Fruit fly (Drosophila melanogaster) whole organism, wandering third instar larva: ENCODE data around the gene CG8915.

Experiments
- Abd-B ChIP-seq: fragments of >200 bp; optimal IDR thresholded peaks from 2 replicates; lab custom pipeline; 2017; ENCODE audit warnings: missing biosample characterization, missing genetic modification characterization
- CG32264 ChIP-seq: fragments of 200-800 bp; sonication (Bioruptor generic); optimal IDR thresholded peaks from 2 replicates; lab custom pipeline; 2016; ENCODE audit warnings: missing biosample characterization, missing genetic modification characterization
- CG9705 ChIP-seq: fragments of 200-800 bp; sonication (Bioruptor generic); optimal IDR thresholded peaks from 2 replicates; lab custom pipeline; 2018; ENCODE audit warnings: missing biosample characterization, mild to moderate bottlenecking, missing genetic modification characterization
- CrebA ChIP-seq: fragments of 200-800 bp; sonication (Bioruptor generic); optimal IDR thresholded peaks from 2 replicates; lab custom pipeline; 2016; ENCODE audit warnings: missing biosample characterization, mild to moderate bottlenecking, missing genetic modification characterization, borderline replicate concordance
- Dfd ChIP-seq: fragments of >200 bp; optimal IDR thresholded peaks from 2 replicates; lab custom pipeline; 2017; ENCODE audit warnings: missing biosample characterization, missing genetic modification characterization
- Dif ChIP-seq: fragments of 200-275, 200-300 bp; sonication (Bioruptor generic); optimal IDR thresholded peaks from 2 replicates; lab custom pipeline; 2018; ENCODE audit warnings: missing biosample characterization, missing genetic modification characterization; ENCODE audit not compliant: partially characterized antibody
- GATAd ChIP-seq: sonication (Bioruptor generic); optimal IDR thresholded peaks from 2 replicates; lab custom pipeline; 2016; ENCODE audit warnings: missing biosample characterization, missing genetic modification characterization
- Hnf4 ChIP-seq: fragments of 200-800 bp; sonication (Bioruptor generic); optimal IDR thresholded peaks from 2 replicates; lab custom pipeline; 2016; ENCODE audit warnings: missing biosample characterization, mild to moderate bottlenecking, missing genetic modification characterization
- Hr78 ChIP-seq: fragments of >200 bp; optimal IDR thresholded peaks from 2 replicates; lab custom pipeline; 2017; ENCODE audit warnings: missing biosample characterization, missing genetic modification characterization
- Hr83 ChIP-seq: fragments of 200-300 bp; sonication (Bioruptor generic); optimal IDR thresholded peaks from 2 replicates; lab custom pipeline; 2016; ENCODE audit warnings: missing biosample characterization, mild to moderate bottlenecking, missing genetic modification characterization, moderate library complexity; ENCODE audit not compliant: poor library complexity, severe bottlenecking
- Jra ChIP-seq: sonication (Bioruptor generic); optimal IDR thresholded peaks from 2 replicates; lab custom pipeline; 2016; ENCODE audit warnings: missing biosample characterization, missing genetic modification characterization
- Mio ChIP-seq: sonication (Bioruptor generic); optimal IDR thresholded peaks from 2 replicates; lab custom pipeline; 2016; ENCODE audit warnings: missing biosample characterization, missing genetic modification characterization
- Myc ChIP-seq: fragments of >200 bp; optimal IDR thresholded peaks from 2 replicates; lab custom pipeline; 2017
- OdsH ChIP-seq: fragments of 200-800 bp; sonication (Bioruptor generic); optimal IDR thresholded peaks from 2 replicates; lab custom pipeline; 2016; ENCODE audit warnings: missing biosample characterization, mild to moderate bottlenecking, missing genetic modification characterization
- Rel ChIP-seq, 2 experiments: fragments of 200-800 bp; sonication (Bioruptor generic) in 1 of 2; optimal IDR thresholded peaks; 2 replicates in 1 of 2; 3 replicates in 1 of 2; lab custom pipeline; 2016 to 2019; ENCODE audit warnings: mild to moderate bottlenecking in 2 of 2, missing biosample characterization in 2 of 2, missing genetic modification characterization in 2 of 2, moderate library complexity in 1 of 2
- Sp1 ChIP-seq: fragments of 200-800 bp; sonication (Bioruptor generic); optimal IDR thresholded peaks from 3 replicates; lab custom pipeline; 2019; ENCODE audit warnings: missing biosample characterization, mild to moderate bottlenecking, missing genetic modification characterization, moderate library complexity
- Vsx2 ChIP-seq: fragments of 200-300, 225-300 bp; sonication (Bioruptor generic); optimal IDR thresholded peaks from 2 replicates; lab custom pipeline; 2018; ENCODE audit warnings: missing biosample characterization, missing genetic modification characterization; ENCODE audit not compliant: partially characterized antibody
- br ChIP-seq: fragments of 200-800 bp; sonication (Bioruptor generic); optimal IDR thresholded peaks from 2 replicates; lab custom pipeline; 2016; ENCODE audit warnings: missing biosample characterization, missing genetic modification characterization
- brk ChIP-seq: fragments of 200-800 bp; sonication (Bioruptor generic); optimal IDR thresholded peaks from 2 replicates; lab custom pipeline; 2016; ENCODE audit warnings: missing biosample characterization, mild to moderate bottlenecking, missing genetic modification characterization
- dl ChIP-seq, 2 experiments: fragments of 175-275, 200-275 bp in 1 of 2; fragments of 200-275 bp in 1 of 2; sonication (Bioruptor generic); optimal IDR thresholded peaks; lab custom pipeline; 2018; ENCODE audit warnings: mild to moderate bottlenecking in 2 of 2, missing biosample characterization in 2 of 2, missing genetic modification characterization in 2 of 2, moderate library complexity in 2 of 2; ENCODE audit not compliant: partially characterized antibody in 2 of 2, insufficient read depth in 1 of 2
- dmrt93B ChIP-seq: fragments of 200-800 bp; sonication (Bioruptor generic); optimal IDR thresholded peaks from 2 replicates; lab custom pipeline; 2018; ENCODE audit warnings: missing biosample characterization, mild to moderate bottlenecking, missing genetic modification characterization
- dsf ChIP-seq: sonication (Bioruptor generic); optimal IDR thresholded peaks from 2 replicates; lab custom pipeline; 2016; ENCODE audit warnings: missing biosample characterization, missing genetic modification characterization, borderline replicate concordance
- ey ChIP-seq: fragments of 200-800 bp; sonication (Bioruptor generic); optimal IDR thresholded peaks from 2 replicates; lab custom pipeline; 2016; ENCODE audit warnings: missing biosample characterization, missing genetic modification characterization
- foxo ChIP-seq, 2 experiments: fragments of 200-800 bp; sonication (Bioruptor generic); optimal IDR thresholded peaks; 2 replicates in 1 of 2; 3 replicates in 1 of 2; lab custom pipeline; 2016 to 2017; ENCODE audit warnings: missing biosample characterization in 2 of 2, missing genetic modification characterization in 2 of 2
- h ChIP-seq: fragments of 200-800 bp; sonication (Bioruptor generic); optimal IDR thresholded peaks from 3 replicates; lab custom pipeline; 2016; ENCODE audit warnings: missing biosample characterization, mild to moderate bottlenecking, missing genetic modification characterization
- lola ChIP-seq: fragments of >200 bp; optimal IDR thresholded peaks from 2 replicates; lab custom pipeline; 2017; ENCODE audit warnings: missing biosample characterization, missing genetic modification characterization
- pan ChIP-seq: fragments of >200 bp; optimal IDR thresholded peaks from 2 replicates; lab custom pipeline; 2017
- psq ChIP-seq: fragments of 200-800 bp; sonication (Bioruptor generic); optimal IDR thresholded peaks from 3 replicates; lab custom pipeline; 2017; ENCODE audit warnings: missing biosample characterization, mild to moderate bottlenecking, missing genetic modification characterization, moderate library complexity
- rgr ChIP-seq: fragments of 200-800 bp; sonication (Bioruptor generic); optimal IDR thresholded peaks from 3 replicates; lab custom pipeline; 2016; ENCODE audit warnings: missing biosample characterization, mild to moderate bottlenecking, missing genetic modification characterization
- sage ChIP-seq: fragments of 200-800 bp; sonication (Bioruptor generic); optimal IDR thresholded peaks from 2 replicates; lab custom pipeline; 2016; ENCODE audit warnings: missing biosample characterization, mild to moderate bottlenecking, missing genetic modification characterization
- tai ChIP-seq: sonication (Bioruptor generic); optimal IDR thresholded peaks from 2 replicates; lab custom pipeline; 2016; ENCODE audit warnings: missing biosample characterization, missing genetic modification characterization
- usp ChIP-seq: fragments of >200 bp; optimal IDR thresholded peaks from 2 replicates; lab custom pipeline; 2017; ENCODE audit warnings: missing biosample characterization, missing genetic modification characterization

Gene CG8915

DNA sequence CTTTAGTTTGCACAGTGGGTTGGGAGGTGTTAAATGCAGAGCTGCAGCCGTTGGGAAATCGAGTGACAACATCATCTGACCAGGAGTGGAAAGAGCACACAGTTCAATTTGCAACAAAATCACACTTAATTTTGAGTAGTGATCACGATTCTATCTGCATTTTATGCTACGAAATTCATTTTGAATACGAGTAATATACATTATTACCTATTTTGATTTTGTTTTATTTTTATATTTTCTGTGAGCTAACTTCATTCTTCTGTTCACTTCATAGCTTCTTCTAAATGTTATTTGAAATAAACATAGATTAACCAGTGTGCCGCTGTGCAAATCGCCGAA lies 18.2 kb downstream of the CG8915 start, which contains the start of gene CG10598:
Gene CG10598 (minus strand): TSS at position 187 of the 339 bp plus-strand sequence.
- no peak for TF ChIP-seq Hr78 (GFP tag; lab: Kevin White, UChicago)
- no peak for TF ChIP-seq Dfd
- no peak for TF ChIP-seq dmrt93B (GFP tag; lab: Kevin White, UChicago)
- no peak for TF ChIP-seq Hr83 (GFP tag; lab: Kevin White, UChicago)
- TF ChIP-seq Myc: no peak
- TF ChIP-seq ey (GFP tag; lab: Kevin White, UChicago): no peak
- no peak for TF ChIP-seq Sp1 (GFP tag; lab: Kevin White, UChicago)

dm6 chrX:17225972-17226680 lies 18.7 kb downstream of the CG8915 start:
- TF ChIP-seq Jra: no peak
- peak; percentile 68 for TF ChIP-seq Dfd

DNA sequence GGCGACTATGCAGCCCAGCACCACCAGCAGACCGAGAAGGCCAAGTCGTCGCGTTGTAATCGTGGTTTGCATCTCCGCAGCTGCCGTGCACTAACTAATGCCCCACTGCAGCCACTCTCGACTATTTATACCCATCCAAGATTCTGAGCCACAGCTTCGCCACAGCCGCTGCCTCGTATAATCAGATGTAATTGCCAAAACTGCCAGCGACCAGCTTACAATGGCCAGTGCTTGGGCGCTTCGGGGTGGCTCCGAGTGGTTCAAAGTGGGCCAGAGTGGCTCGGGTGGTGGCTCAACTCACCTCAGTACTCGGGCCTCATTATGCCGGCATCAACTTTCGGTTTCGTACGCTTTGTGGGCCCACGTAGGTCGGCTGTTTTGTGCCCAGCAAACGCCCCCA lies 21.1 kb downstream of the CG8915 start, which contains the start of gene CG34327:
Gene CG34327 (minus strand): TSS at position 101 of the 400 bp plus-strand sequence.
- TF ChIP-seq pan (lab: Kevin White, UChicago) (no peak), dl (GFP tag; optimal IDR thresholded peaks at IDR 0.05; lab: Kevin White, UChicago; ENCODE audit: insufficient read depth in 1 of 2, partially characterized antibody in 2 of 2) (no peak), Dif (GFP tag; lab: Kevin White, UChicago) (no peak), sage (GFP tag; lab: Kevin White, UChicago) (no peak), CG9705 (GFP tag; lab: Kevin White, UChicago) (no peak), CG32264 (GFP tag; lab: Kevin White, UChicago) (no peak)

dm6 chrX:17221142-17221541 lies 23.7 kb downstream of the CG8915 start, which contains the start of gene CG5172:
Gene CG5172, plus strand, starts transcription at chrX:17221442.
- TF ChIP-seq lola (GFP tag; lab: Kevin White, UChicago) (no peak), Hr78 (GFP tag; lab: Kevin White, UChicago) (no peak), dl (GFP tag; optimal IDR thresholded peaks at IDR 0.05; lab: Kevin White, UChicago; ENCODE audit: insufficient read depth in 1 of 2, partially characterized antibody in 2 of 2) (no peak), Rel (GFP tag; optimal IDR thresholded peaks at IDR 0.05; lab: Kevin White, UChicago) (no peak), Rel (tag; optimal IDR thresholded peaks at IDR 0.05; lab: Kevin White, UChicago) (no peak), Mio (GFP tag; lab: Kevin White, UChicago) (no peak), ey (GFP tag; lab: Kevin White, UChicago) (no peak), usp (GFP tag; lab: Kevin White, UChicago) (no peak), CG9705 (GFP tag; lab: Kevin White, UChicago) (no peak), Hr83 (GFP tag; lab: Kevin White, UChicago) (no peak), foxo (GFP tag; optimal IDR thresholded peaks at IDR 0.05; lab: Kevin White, UChicago) (no peak), brk (GFP tag; lab: Kevin White, UChicago) (no peak), CG32264 (GFP tag; lab: Kevin White, UChicago) (no peak), Abd-B (no peak), Hnf4 (GFP tag; lab: Kevin White, UChicago) (no peak), Vsx2 (GFP tag; lab: Kevin White, UChicago) (no peak), dsf (no peak), CrebA (no peak), Dif (GFP tag; lab: Kevin White, UChicago) (no peak)

DNA sequence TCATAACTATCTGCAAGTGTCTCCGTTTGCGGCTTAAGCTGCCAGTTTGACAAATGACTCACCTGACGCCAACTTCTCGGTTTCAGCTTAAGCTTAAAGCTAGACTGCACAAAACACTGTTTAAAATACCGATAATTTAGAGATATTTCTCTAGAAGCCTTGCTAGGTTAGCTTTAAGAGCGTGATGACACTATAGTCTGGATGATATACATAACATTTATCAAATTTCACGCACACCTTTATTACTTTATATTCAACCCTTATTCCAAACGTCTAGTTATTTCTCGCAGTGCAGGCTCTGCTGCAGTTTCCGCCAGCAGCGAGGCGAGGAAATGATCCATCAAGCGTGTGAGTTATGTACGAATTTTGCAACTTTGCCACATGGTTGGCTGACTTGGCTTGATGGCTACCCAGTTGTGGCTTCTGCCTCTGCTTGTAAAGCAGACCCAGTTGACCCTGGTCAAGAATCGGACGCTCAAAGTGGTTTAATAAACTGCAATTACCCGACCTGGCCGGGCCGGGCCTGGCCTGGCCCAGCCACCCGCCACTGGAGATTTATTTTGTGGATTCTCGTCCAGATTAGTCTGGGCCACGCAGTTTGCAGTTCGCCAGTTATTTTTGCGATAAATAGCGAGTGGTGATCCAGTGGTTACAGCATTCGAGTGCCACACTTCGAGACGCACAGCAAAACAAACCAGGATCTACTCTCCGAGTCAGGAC lies 26.4 kb downstream of the CG8915 start, which contains the start of gene CG12998:
Gene CG12998 (plus strand): TSS at position 436 of the 720 bp plus-strand sequence.
- peak; percentile 97 for TF ChIP-seq Dfd
- TF ChIP-seq pan (lab: Kevin White, UChicago): no peak

dm6 chrX:17215004-17215403 lies 29.8 kb downstream of the CG8915 start, which contains the start of gene CG5162:
Gene CG5162, plus strand, starts transcription at chrX:17215304.
- TF ChIP-seq Dif (GFP tag; lab: Kevin White, UChicago) (no peak), psq (no peak), rgr (GFP tag; lab: Kevin White, UChicago) (no peak), Abd-B (no peak), h (no peak), Sp1 (GFP tag; lab: Kevin White, UChicago) (no peak), tai (GFP tag; lab: Kevin White, UChicago) (no peak), OdsH (no peak), GATAd (GFP tag; lab: Kevin White, UChicago) (no peak), Dfd (no peak), Hnf4 (GFP tag; lab: Kevin White, UChicago) (no peak), Rel (GFP tag; optimal IDR thresholded peaks at IDR 0.05; lab: Kevin White, UChicago) (no peak), Rel (tag; optimal IDR thresholded peaks at IDR 0.05; lab: Kevin White, UChicago) (no peak), br (GFP tag; lab: Kevin White, UChicago) (no peak)
